Worm (Caenorhabditis elegans) whole organism, L2 larva: Measurements from ENCODE around the gene F08C6.5.

Source experiments
- C34F6.9 ChIP-seq: fragments of 150-350 bp; optimal IDR thresholded peaks from 2 replicates; lab custom pipeline; 2014; ENCODE audit warnings: missing biosample characterization, missing genetic modification characterization
- F13H6.1 ChIP-seq: sonication (generic microtip); optimal IDR thresholded peaks from 2 replicates; lab custom pipeline; 2016; ENCODE audit warnings: missing genetic modification characterization, missing compliant biosample characterization
- R02D3.7 ChIP-seq: fragments of 150-350 bp; optimal IDR thresholded peaks from 2 replicates; lab custom pipeline; 2014; ENCODE audit warnings: missing biosample characterization, missing genetic modification characterization
- Y55F3AM.14 ChIP-seq: fragments of 200-800 bp; sonication (Bioruptor generic); optimal IDR thresholded peaks from 2 replicates; lab custom pipeline; 2018; ENCODE audit warnings: mild to moderate bottlenecking, missing genetic modification characterization, missing compliant biosample characterization
- alr-1 ChIP-seq: fragments of 150-350 bp; optimal IDR thresholded peaks from 2 replicates; lab custom pipeline; 2014; ENCODE audit warnings: missing biosample characterization, missing genetic modification characterization
- aly-2 ChIP-seq: fragments of 150-350 bp; optimal IDR thresholded peaks from 2 replicates; lab custom pipeline; 2014; ENCODE audit warnings: missing biosample characterization, missing genetic modification characterization
- blmp-1 ChIP-seq: sonication (generic microtip); optimal IDR thresholded peaks from 2 replicates; lab custom pipeline; 2017; ENCODE audit warnings: missing genetic modification characterization, mild to moderate bottlenecking, missing compliant biosample characterization, antibody characterized with exemption, moderate library complexity; ENCODE audit not compliant: insufficient read depth
- ceh-16 ChIP-seq: fragments of 150-350 bp; optimal IDR thresholded peaks from 2 replicates; lab custom pipeline; 2014; ENCODE audit warnings: missing biosample characterization, missing genetic modification characterization
- ceh-82 ChIP-seq: fragments of 150-350 bp; optimal IDR thresholded peaks from 2 replicates; lab custom pipeline; 2014; ENCODE audit warnings: missing biosample characterization, missing genetic modification characterization
- crh-2 ChIP-seq: sonication (generic microtip); optimal IDR thresholded peaks from 2 replicates; lab custom pipeline; 2017; ENCODE audit warnings: missing biosample characterization, missing genetic modification characterization
- egl-27 ChIP-seq: sonication (generic microtip); optimal IDR thresholded peaks from 3 replicates; lab custom pipeline; 2017; ENCODE audit warnings: missing biosample characterization, missing genetic modification reagents, missing genetic modification characterization
- elt-1 ChIP-seq: fragments of 150-350 bp; optimal IDR thresholded peaks from 2 replicates; lab custom pipeline; 2014; ENCODE audit warnings: missing biosample characterization, missing genetic modification characterization
- elt-3 ChIP-seq: sonication (generic microtip); optimal IDR thresholded peaks from 2 replicates; lab custom pipeline; 2017; ENCODE audit warnings: missing biosample characterization, missing genetic modification characterization
- gmeb-1 ChIP-seq: fragments of 150-350 bp; optimal IDR thresholded peaks from 2 replicates; lab custom pipeline; 2014; ENCODE audit warnings: missing biosample characterization, missing genetic modification characterization
- lin-11 ChIP-seq: fragments of 150-350 bp; sonication (generic microtip); optimal IDR thresholded peaks from 2 replicates; lab custom pipeline; 2014; ENCODE audit warnings: missing biosample characterization, missing genetic modification characterization, inconsistent platforms, mixed read lengths
- lin-13 ChIP-seq: fragments of 150-350 bp; optimal IDR thresholded peaks from 2 replicates; lab custom pipeline; 2014; ENCODE audit warnings: missing biosample characterization, missing genetic modification reagents, missing genetic modification characterization
- lsy-2 ChIP-seq, 2 experiments: fragments of 150-350 bp in 1 of 2; sonication (generic microtip) in 1 of 2; optimal IDR thresholded peaks; 2 replicates each; lab custom pipeline; 2014 to 2017; ENCODE audit warnings: missing biosample characterization in 2 of 2, missing genetic modification characterization in 2 of 2
- mab-5 ChIP-seq: fragments of 150-350 bp; optimal IDR thresholded peaks from 2 replicates; lab custom pipeline; 2014; ENCODE audit warnings: missing biosample characterization, missing genetic modification characterization
- mbf-1 ChIP-seq: sonication (generic microtip); optimal IDR thresholded peaks from 2 replicates; lab custom pipeline; 2017; ENCODE audit warnings: missing biosample characterization, missing genetic modification characterization
- mdl-1 ChIP-seq, 2 experiments: fragments of 150-350 bp in 1 of 2; sonication (generic microtip) in 1 of 2; optimal IDR thresholded peaks; 2 replicates each; lab custom pipeline; 2017; ENCODE audit warnings: missing biosample characterization in 2 of 2, missing genetic modification characterization in 2 of 2
- nhr-11 ChIP-seq: fragments of 150-350 bp; optimal IDR thresholded peaks from 2 replicates; lab custom pipeline; 2014; ENCODE audit warnings: missing biosample characterization, missing genetic modification characterization
- nhr-12 ChIP-seq: fragments of 150-350 bp; optimal IDR thresholded peaks from 2 replicates; lab custom pipeline; 2014; ENCODE audit warnings: missing biosample characterization, missing genetic modification characterization
- nhr-129 ChIP-seq: fragments of 150-350 bp; optimal IDR thresholded peaks from 2 replicates; lab custom pipeline; 2014; ENCODE audit warnings: missing biosample characterization, missing genetic modification characterization
- nhr-21 ChIP-seq: fragments of 150-350 bp; optimal IDR thresholded peaks from 2 replicates; lab custom pipeline; 2014; ENCODE audit warnings: missing biosample characterization, missing genetic modification characterization
- nhr-23 ChIP-seq: fragments of 150-350 bp; optimal IDR thresholded peaks from 2 replicates; lab custom pipeline; 2014; ENCODE audit warnings: missing biosample characterization, missing genetic modification reagents, missing genetic modification characterization
- nhr-237 ChIP-seq: fragments of 150-350 bp; optimal IDR thresholded peaks from 2 replicates; lab custom pipeline; 2014; ENCODE audit warnings: missing biosample characterization, missing genetic modification characterization
- nhr-25 ChIP-seq: fragments of 150-350 bp; sonication (generic microtip); optimal IDR thresholded peaks from 3 replicates; lab custom pipeline; 2014; ENCODE audit warnings: missing biosample characterization, missing genetic modification characterization
- nhr-6 ChIP-seq: fragments of 150-350 bp; optimal IDR thresholded peaks from 2 replicates; lab custom pipeline; 2014; ENCODE audit warnings: missing biosample characterization, missing genetic modification characterization
- nhr-77 ChIP-seq: fragments of 150-350 bp; optimal IDR thresholded peaks from 2 replicates; lab custom pipeline; 2014; ENCODE audit warnings: missing biosample characterization, missing genetic modification characterization
- peb-1 ChIP-seq: fragments of 150-350 bp; optimal IDR thresholded peaks from 2 replicates; lab custom pipeline; 2014; ENCODE audit warnings: missing biosample characterization, missing genetic modification characterization
- sem-4 ChIP-seq: fragments of 150-350 bp; optimal IDR thresholded peaks from 2 replicates; lab custom pipeline; 2014; ENCODE audit warnings: missing biosample characterization, missing genetic modification reagents, missing genetic modification characterization
- skn-1 ChIP-seq: sonication (generic microtip); optimal IDR thresholded peaks from 2 replicates; lab custom pipeline; 2017; ENCODE audit warnings: missing biosample characterization, missing genetic modification characterization
- sma-3 ChIP-seq: sonication (generic microtip); optimal IDR thresholded peaks from 2 replicates; lab custom pipeline; 2016; ENCODE audit warnings: missing genetic modification reagents, missing genetic modification characterization, missing compliant biosample characterization
- sma-9 ChIP-seq, 2 experiments: fragments of 150-350 bp in 1 of 2; sonication (generic microtip) in 1 of 2; optimal IDR thresholded peaks; 2 replicates each; lab custom pipeline; 2014 to 2016; ENCODE audit warnings: missing genetic modification characterization in 2 of 2, mild to moderate bottlenecking in 1 of 2, missing biosample characterization in 1 of 2, missing compliant biosample characterization in 1 of 2, missing genetic modification reagents in 1 of 2, moderate library complexity in 1 of 2
- snpc-4 ChIP-seq: fragments of 150-350 bp; optimal IDR thresholded peaks from 2 replicates; lab custom pipeline; 2014; ENCODE audit warnings: missing biosample characterization, missing genetic modification characterization
- unc-55 ChIP-seq: fragments of 150-350 bp; sonication (generic microtip); optimal IDR thresholded peaks from 3 replicates; lab custom pipeline; 2014; ENCODE audit warnings: missing biosample characterization, missing genetic modification reagents, missing genetic modification characterization
- ztf-1 ChIP-seq: fragments of 200-800 bp; sonication (Bioruptor generic); conservative IDR thresholded peaks from 2 replicates; pipeline ENCODE4 v1.3.6; 2022; ENCODE audit warnings: missing genetic modification characterization, missing compliant biosample characterization
- ztf-11 ChIP-seq: sonication (generic microtip); optimal IDR thresholded peaks from 2 replicates; lab custom pipeline; 2017; ENCODE audit warnings: missing biosample characterization, missing genetic modification characterization
- ztf-4 ChIP-seq: fragments of 150-350 bp; optimal IDR thresholded peaks from 2 replicates; lab custom pipeline; 2014; ENCODE audit warnings: missing biosample characterization, missing genetic modification characterization

The F08C6.5 gene

DNA sequence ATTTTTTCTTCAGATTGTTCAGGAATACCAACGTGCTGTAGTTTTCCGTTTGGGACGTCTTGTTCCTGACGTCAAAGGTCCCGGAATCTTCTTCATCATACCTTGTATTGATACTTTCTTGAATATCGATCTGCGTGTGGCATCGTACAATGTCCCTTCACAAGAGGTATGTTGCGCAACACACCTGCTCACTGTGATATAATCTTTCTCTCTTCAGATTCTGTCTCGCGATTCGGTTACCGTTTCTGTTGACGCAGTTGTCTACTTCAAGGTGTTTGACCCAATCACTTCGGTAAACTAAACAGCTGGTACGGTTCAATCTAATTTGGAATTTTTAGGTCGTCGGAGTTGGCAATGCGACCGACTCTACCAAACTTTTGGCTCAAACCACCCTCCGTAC lies 4.2 kb downstream of the F08C6.5 start:
- TF ChIP-seq nhr-6 (tag; lab: Kevin White, UChicago) (no peak), ztf-1 (GFP tag; lab: Robert Waterston, UW) (no peak), peb-1 (tag; lab: Kevin White, UChicago) (no peak), lin-13 (GFP tag; lab: Kevin White, UChicago) (no peak), nhr-129 (tag; lab: Kevin White, UChicago) (no peak), sem-4 (tag; lab: Kevin White, UChicago) (no peak), elt-3 (tag; lab: Kevin White, UChicago) (no peak), nhr-237 (tag; lab: Kevin White, UChicago) (no peak)

- TF ChIP-seq C34F6.9 (peak; percentile 22), nhr-129 (tag; lab: Kevin White, UChicago) (peak; percentile 9), mbf-1 (tag; lab: Kevin White, UChicago) (no peak), lin-13 (GFP tag; lab: Kevin White, UChicago) (no peak), skn-1 (tag; lab: Kevin White, UChicago) (no peak), nhr-6 (tag; lab: Kevin White, UChicago) (no peak), elt-1 (tag; lab: Kevin White, UChicago) (no peak), elt-3 (tag; lab: Kevin White, UChicago) (no peak), mdl-1 (tag; optimal IDR thresholded peaks at IDR 0.05; lab: Kevin White, UChicago) (no peak), lin-11 (tag; lab: Kevin White, UChicago) (no peak), unc-55 (GFP tag; lab: Kevin White, UChicago) (peak; percentile 55), peb-1 (tag; lab: Kevin White, UChicago) (no peak), ztf-1 (GFP tag; lab: Robert Waterston, UW) (no peak)
Measured at ce11 chrX:7565005-7565404, 5.8 kb downstream of the F08C6.5 start, which contains the start of gene vps-52. Gene vps-52, plus strand, starts transcription at chrX:7565323.

DNA sequence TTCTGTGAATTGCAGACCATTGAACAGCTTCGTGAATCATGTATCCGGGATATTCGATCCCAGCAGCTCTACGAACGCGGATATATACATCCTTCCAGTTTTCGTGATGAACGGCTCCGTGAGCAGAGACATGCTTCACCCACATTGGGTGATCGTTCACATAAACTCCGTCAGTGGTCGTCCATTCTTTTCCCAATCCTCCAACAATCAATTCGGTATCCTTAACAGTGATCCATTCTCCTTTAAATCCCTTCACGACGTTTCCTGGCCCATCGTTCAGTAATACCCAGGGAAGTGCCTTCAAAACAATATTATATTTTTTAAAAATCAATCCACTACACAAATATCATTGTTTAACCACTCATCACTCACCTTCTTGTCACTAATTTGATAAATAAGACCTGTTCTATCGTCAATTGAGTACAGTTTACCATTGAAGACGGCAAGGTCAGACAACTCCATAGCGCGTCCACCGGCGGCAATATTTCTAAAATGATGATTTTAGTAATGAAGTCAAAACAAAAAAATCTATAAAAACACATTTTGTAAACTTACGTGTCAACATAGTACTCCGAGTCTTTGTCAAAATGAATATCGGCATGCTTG lies 9.6 kb downstream of the F08C6.5 start:
- no peak for TF ChIP-seq nhr-129 (tag; lab: Kevin White, UChicago)
- peak; percentile 26 for TF ChIP-seq nhr-25 (tag; lab: Kevin White, UChicago)
- no peak for TF ChIP-seq unc-55 (GFP tag; lab: Kevin White, UChicago)
- no peak for TF ChIP-seq C34F6.9
- no peak for TF ChIP-seq lsy-2 (tag; optimal IDR thresholded peaks at IDR 0.05; lab: Kevin White, UChicago)
- TF ChIP-seq mbf-1 (tag; lab: Kevin White, UChicago), result no peak
- TF ChIP-seq sma-3, result peak; percentile 34

ce11 chrX:7569685-7570518 lies 10.7 kb downstream of the F08C6.5 start, which contains the start of gene apy-1:
Gene apy-1, minus strand, starts transcription at chrX:7569722.
- TF ChIP-seq lsy-2 (tag; optimal IDR thresholded peaks at IDR 0.05; lab: Kevin White, UChicago) (peak in 1 of 2 experiments; percentile 66), egl-27 (tag; lab: Kevin White, UChicago) (no peak), peb-1 (tag; lab: Kevin White, UChicago) (no peak), blmp-1 (tag; lab: Kevin White, UChicago) (no peak), nhr-6 (tag; lab: Kevin White, UChicago) (no peak), gmeb-1 (tag; lab: Kevin White, UChicago) (no peak), Y55F3AM.14 (GFP tag; lab: Kevin White, UChicago) (no peak), aly-2 (tag; lab: Kevin White, UChicago) (no peak), nhr-12 (no peak), elt-3 (tag; lab: Kevin White, UChicago) (no peak), nhr-237 (tag; lab: Kevin White, UChicago) (no peak), unc-55 (GFP tag; lab: Kevin White, UChicago) (peak; percentile 39), nhr-23 (tag; lab: Kevin White, UChicago) (no peak), ceh-16 (tag; lab: Kevin White, UChicago) (no peak), mab-5 (tag; lab: Kevin White, UChicago) (no peak), nhr-25 (tag; lab: Kevin White, UChicago) (peak; percentile 48), nhr-11 (tag; lab: Kevin White, UChicago) (no peak), lin-11 (tag; lab: Kevin White, UChicago) (no peak), nhr-77 (tag; lab: Kevin White, UChicago) (no peak), alr-1 (no peak), mbf-1 (tag; lab: Kevin White, UChicago) (no peak), ztf-1 (GFP tag; lab: Robert Waterston, UW) (no peak), ztf-11 (tag; lab: Kevin White, UChicago) (no peak), ztf-4 (no peak), nhr-129 (tag; lab: Kevin White, UChicago) (peak; percentile 16), ceh-82 (tag; lab: Kevin White, UChicago) (no peak), nhr-21 (peak; percentile 18), skn-1 (tag; lab: Kevin White, UChicago) (no peak), F13H6.1 (tag; lab: Kevin White, UChicago) (peak; percentile 48), lin-13 (GFP tag; lab: Kevin White, UChicago) (no peak), sma-3 (peak; percentile 2), crh-2 (tag; lab: Kevin White, UChicago) (peak; percentile 32), snpc-4 (tag; lab: Kevin White, UChicago) (no peak), C34F6.9 (peak; percentile 51), sma-9 (GFP tag; optimal IDR thresholded peaks at IDR 0.05; lab: Kevin White, UChicago) (peak; percentile 28), sma-9 (tag; optimal IDR thresholded peaks at IDR 0.05; lab: Kevin White, UChicago) (no peak), mdl-1 (tag; optimal IDR thresholded peaks at IDR 0.05; lab: Kevin White, UChicago) (no peak), R02D3.7 (no peak)
